Worm (Caenorhabditis elegans): ENCODE results near the gene mac-1.
"Not testable (repeated sequence)": the region's sequence is repeated elsewhere in the genome, so short reads cannot be mapped to it uniquely, and the experiment has no call there.

mac-1 gene

ce11 chrII:13321235-13321634 is 524 bp upstream of the mac-1 start:
- TF ChIP-seq elt-3 (tag; optimal IDR thresholded peaks at IDR 0.05) (no peak), unc-39 (tag; optimal IDR thresholded peaks at IDR 0.05) (no peak), M03D4.4 (tag; optimal IDR thresholded peaks at IDR 0.05) (no peak), unc-120 (tag; optimal IDR thresholded peaks at IDR 0.05; ENCODE audit: poor library complexity, severe bottlenecking) (no peak), ceh-83 (GFP tag; optimal IDR thresholded peaks at IDR 0.05) (no peak), snpc-4 (tag; optimal IDR thresholded peaks at IDR 0.05) (no peak), ceh-39 (tag; optimal IDR thresholded peaks at IDR 0.05) (no peak), hlh-1 (tag; optimal IDR thresholded peaks at IDR 0.05) (no peak)

ce11 chrII:13316630-13317029 is 4.1 kb downstream of the mac-1 start:
- TF ChIP-seq hlh-1 (tag; optimal IDR thresholded peaks at IDR 0.05) (no peak), nhr-2 (tag; optimal IDR thresholded peaks at IDR 0.05) (no peak)

- no peak for TF ChIP-seq lin-13 (tag; optimal IDR thresholded peaks at IDR 0.05)
- no peak for TF ChIP-seq nhr-2 (tag; optimal IDR thresholded peaks at IDR 0.05)
- TF ChIP-seq ces-1 (GFP tag; optimal IDR thresholded peaks at IDR 0.05), result peak; percentile 47
- TF ChIP-seq elt-3 (tag; optimal IDR thresholded peaks at IDR 0.05), result no peak
- TF ChIP-seq ceh-39 (tag; optimal IDR thresholded peaks at IDR 0.05), result peak; percentile 90
- TF ChIP-seq cnd-1 (tag; optimal IDR thresholded peaks at IDR 0.05), result no peak
Measured at ce11 chrII:13315637-13316523, 4.8 kb downstream of the mac-1 start.

ce11 chrII:13310230-13310629 is 10.5 kb downstream of the mac-1 start:
- TF ChIP-seq snpc-4 (tag; optimal IDR thresholded peaks at IDR 0.05), result no peak
- peak; percentile 34 for TF ChIP-seq sptf-1 (tag; optimal IDR thresholded peaks at IDR 0.05)

ce11 chrII:13308990-13309389 is 11.7 kb downstream of the mac-1 start, which contains the start of gene faxc-2:
faxc-2 (plus strand) TSS chrII:13309290.
- not testable (repeated sequence) for TF ChIP-seq nhr-12 (tag; optimal IDR thresholded peaks at IDR 0.05); lin-13 (tag; optimal IDR thresholded peaks at IDR 0.05); tbx-8 (GFP tag; optimal IDR thresholded peaks at IDR 0.05)

ce11 chrII:13304339-13304938 is 16.3 kb downstream of the mac-1 start:
- TF ChIP-seq sptf-1 (tag; optimal IDR thresholded peaks at IDR 0.05), result no peak
- no peak for TF ChIP-seq mep-1 (tag; optimal IDR thresholded peaks at IDR 0.05)
- no peak for TF ChIP-seq lsy-2 (tag; optimal IDR thresholded peaks at IDR 0.05)
- TF ChIP-seq lin-13 (tag; optimal IDR thresholded peaks at IDR 0.05), result no peak
- TF ChIP-seq sem-2 (GFP tag; optimal IDR thresholded peaks at IDR 0.05), result no peak
- TF ChIP-seq ceh-83 (GFP tag; optimal IDR thresholded peaks at IDR 0.05), result no peak

DNA sequence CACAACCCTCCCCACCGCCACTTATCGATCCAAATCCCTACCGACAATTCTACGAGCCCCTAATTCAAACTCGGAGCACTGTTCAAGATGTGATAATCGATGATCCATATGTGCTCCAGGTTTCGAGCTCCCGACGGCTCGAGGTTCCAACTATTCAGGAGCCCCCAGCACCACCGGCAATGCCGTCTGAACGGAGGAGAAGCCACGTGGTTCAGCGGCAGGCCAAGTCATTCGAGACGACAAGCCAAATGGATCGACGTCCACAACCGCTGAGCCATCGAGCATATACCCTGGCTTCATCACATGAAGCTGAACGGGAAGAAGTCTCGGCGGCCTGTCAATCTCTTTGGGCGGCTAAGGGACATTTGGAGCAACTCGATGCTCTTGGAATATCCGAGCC is 20.1 kb downstream of the mac-1 start:
- no peak for TF ChIP-seq nhr-12 (tag; optimal IDR thresholded peaks at IDR 0.05)
- no peak for TF ChIP-seq ceh-83 (GFP tag; optimal IDR thresholded peaks at IDR 0.05)
- no peak for TF ChIP-seq ham-2 (GFP tag; optimal IDR thresholded peaks at IDR 0.05)
- no peak for TF ChIP-seq tbx-8 (GFP tag; optimal IDR thresholded peaks at IDR 0.05)
- no peak for TF ChIP-seq unc-39 (tag; optimal IDR thresholded peaks at IDR 0.05)
- no peak for TF ChIP-seq hlh-1 (tag; optimal IDR thresholded peaks at IDR 0.05)
- no peak for TF ChIP-seq blmp-1 (tag; optimal IDR thresholded peaks at IDR 0.05)
- no peak for TF ChIP-seq cnd-1 (tag; optimal IDR thresholded peaks at IDR 0.05)
- no peak for TF ChIP-seq M03D4.4 (tag; optimal IDR thresholded peaks at IDR 0.05)
- TF ChIP-seq nhr-76 (tag; optimal IDR thresholded peaks at IDR 0.05), result no peak
- no peak for TF ChIP-seq pha-4 (tag; optimal IDR thresholded peaks at IDR 0.05)
- no peak for TF ChIP-seq nhr-28 (tag; optimal IDR thresholded peaks at IDR 0.05)
- no peak for TF ChIP-seq sptf-1 (tag; optimal IDR thresholded peaks at IDR 0.05)
- TF ChIP-seq elt-1 (tag; optimal IDR thresholded peaks at IDR 0.05; ENCODE audit: borderline replicate concordance, insufficient read depth), result no peak
- TF ChIP-seq unc-62 (GFP tag; optimal IDR thresholded peaks at IDR 0.05), result no peak
- no peak for TF ChIP-seq nhr-2 (tag; optimal IDR thresholded peaks at IDR 0.05)
- no peak for TF ChIP-seq lsy-2 (tag; optimal IDR thresholded peaks at IDR 0.05)
- TF ChIP-seq flh-1 (GFP tag; optimal IDR thresholded peaks at IDR 0.05), result no peak
- no peak for TF ChIP-seq ztf-11 (tag; optimal IDR thresholded peaks at IDR 0.05)

All from whole organism, mixed stage, embryonic.